Worm (Caenorhabditis elegans) whole organism, young adult: ENCODE results near the gene C06E2.2.
A peak's percentile ranks its signal among the peaks of the same experiment; 100 is the strongest.

Experiments used
- B0261.1 ChIP-seq: sonication (generic microtip); optimal IDR thresholded peaks from 2 replicates; lab custom pipeline; 2016; ENCODE audit warnings: mild to moderate bottlenecking, missing genetic modification characterization, moderate library complexity, missing compliant biosample characterization
- B0336.3 ChIP-seq: fragments of 200-800 bp; sonication (Bioruptor generic); IDR thresholded peaks from 2 replicates; pipeline ENCODE4 v1.3.6; 2022; ENCODE audit warnings: missing genetic modification characterization, missing compliant biosample characterization
- C06A6.2 ChIP-seq: fragments of 200-800 bp; sonication (Bioruptor generic); conservative IDR thresholded peaks from 2 replicates; pipeline ENCODE4 v1.3.6; 2022; ENCODE audit warnings: missing genetic modification characterization, missing compliant biosample characterization
- D2030.7 ChIP-seq: fragments of 200-800 bp; sonication (Bioruptor generic); IDR thresholded peaks from 2 replicates; pipeline ENCODE4 v1.3.6; 2022; ENCODE audit warnings: missing genetic modification reagents, missing genetic modification characterization, missing compliant biosample characterization
- F23B12.7 ChIP-seq: sonication (generic microtip); optimal IDR thresholded peaks from 2 replicates; lab custom pipeline; 2017; ENCODE audit warnings: missing genetic modification characterization, mild to moderate bottlenecking, missing compliant biosample characterization, antibody characterized with exemption, moderate library complexity; ENCODE audit not compliant: insufficient read depth
- F55B11.4 ChIP-seq: sonication (generic microtip); optimal IDR thresholded peaks from 2 replicates; lab custom pipeline; 2016; ENCODE audit warnings: missing compliant biosample characterization, missing genetic modification characterization, borderline replicate concordance; ENCODE audit not compliant: insufficient read depth
- K12H6.12 ChIP-seq: fragments of 200-800 bp; sonication (Bioruptor generic); optimal IDR thresholded peaks from 2 replicates; lab custom pipeline; 2018; ENCODE audit warnings: mild to moderate bottlenecking, missing genetic modification characterization, missing compliant biosample characterization
- T07F8.4 ChIP-seq: sonication (generic microtip); optimal IDR thresholded peaks from 2 replicates; lab custom pipeline; 2016; ENCODE audit warnings: mild to moderate bottlenecking, missing genetic modification characterization, moderate library complexity, missing compliant biosample characterization
- ZK185.1 ChIP-seq: sonication (generic microtip); optimal IDR thresholded peaks from 2 replicates; lab custom pipeline; 2016; ENCODE audit warnings: mild to moderate bottlenecking, missing genetic modification characterization, missing compliant biosample characterization; ENCODE audit not compliant: poor library complexity, severe bottlenecking
- ama-1 ChIP-seq, 3 experiments: fragments of 150-350 bp in 1 of 3; sonication (generic microtip) in 2 of 3; optimal IDR thresholded peaks; 2 replicates each; lab custom pipeline; 2014 to 2018; ENCODE audit warnings: missing biosample characterization in 2 of 3, missing genetic modification characterization in 2 of 3, missing genetic modification reagents in 2 of 3
- ccch-3 ChIP-seq: fragments of 200-800 bp; sonication (Bioruptor generic); optimal IDR thresholded peaks from 2 replicates; lab custom pipeline; 2018; ENCODE audit warnings: mild to moderate bottlenecking, missing genetic modification characterization, missing compliant biosample characterization
- cebp-1 ChIP-seq, 2 experiments: fragments of 200-800 bp in 1 of 2; sonication (Bioruptor generic) in 1 of 2; sonication (generic microtip) in 1 of 2; IDR thresholded peaks in 1 of 2; optimal IDR thresholded peaks in 1 of 2; 2 replicates each; pipeline versions ENCODE4 v1.3.6 to Lab custom; 2017 to 2022; ENCODE audit warnings: missing compliant biosample characterization in 2 of 2, missing genetic modification characterization in 2 of 2, mild to moderate bottlenecking in 1 of 2, missing genetic modification reagents in 1 of 2, moderate library complexity in 1 of 2
- ceh-40 ChIP-seq: fragments of 200-800 bp; sonication (Bioruptor generic); IDR thresholded peaks from 2 replicates; pipeline ENCODE4 v1.3.6; 2022; ENCODE audit warnings: missing genetic modification characterization, missing compliant biosample characterization
- die-1 ChIP-seq: sonication (generic microtip); optimal IDR thresholded peaks from 2 replicates; lab custom pipeline; 2016; ENCODE audit warnings: missing genotype, mild to moderate bottlenecking, missing genetic modification characterization, missing compliant biosample characterization
- dpl-1 ChIP-seq: fragments of 150-350 bp; optimal IDR thresholded peaks from 2 replicates; lab custom pipeline; 2014; ENCODE audit warnings: missing biosample characterization, missing genetic modification reagents, missing genetic modification characterization
- egl-44 ChIP-seq: fragments of 200-800 bp; sonication (Bioruptor generic); IDR thresholded peaks from 2 replicates; pipeline ENCODE4 v1.3.6; 2022; ENCODE audit warnings: missing genetic modification reagents, missing genetic modification characterization, missing compliant biosample characterization
- gei-17 ChIP-seq: fragments of 200-800 bp; sonication (Bioruptor generic); optimal IDR thresholded peaks from 2 replicates; lab custom pipeline; 2018; ENCODE audit warnings: mild to moderate bottlenecking, missing genetic modification characterization, missing compliant biosample characterization
- him-1 ChIP-seq: sonication (generic microtip); optimal IDR thresholded peaks from 2 replicates; lab custom pipeline; 2016; ENCODE audit warnings: missing genotype, missing genetic modification reagents, missing genetic modification characterization, missing compliant biosample characterization
- hmg-1.2 ChIP-seq: fragments of 200-800 bp; sonication (Bioruptor generic); IDR thresholded peaks from 2 replicates; pipeline ENCODE4 v1.3.6; 2022; ENCODE audit warnings: missing genetic modification reagents, missing genetic modification characterization, missing compliant biosample characterization
- hmg-20 ChIP-seq: fragments of 200-800 bp; sonication (Bioruptor generic); IDR thresholded peaks from 2 replicates; pipeline ENCODE4 v1.3.6; 2022; ENCODE audit warnings: missing genetic modification reagents, missing genetic modification characterization, missing compliant biosample characterization
- hrde-1 ChIP-seq: sonication (generic microtip); optimal IDR thresholded peaks from 2 replicates; lab custom pipeline; 2016; ENCODE audit warnings: missing genetic modification characterization, mild to moderate bottlenecking, missing compliant biosample characterization, moderate library complexity, missing genotype, missing genetic modification reagents, borderline replicate concordance
- let-607 ChIP-seq, 2 experiments: fragments of 200-800 bp in 1 of 2; sonication (Bioruptor generic) in 1 of 2; sonication (generic microtip) in 1 of 2; optimal IDR thresholded peaks; 2 replicates each; lab custom pipeline; 2016 to 2018; ENCODE audit warnings: mild to moderate bottlenecking in 2 of 2, missing compliant biosample characterization in 2 of 2, missing genetic modification characterization in 2 of 2, moderate library complexity in 2 of 2, missing genotype in 1 of 2
- lin-26 ChIP-seq: fragments of 200-800 bp; sonication (Bioruptor generic); IDR thresholded peaks from 2 replicates; pipeline ENCODE4 v1.3.6; 2022; ENCODE audit warnings: missing genetic modification reagents, missing genetic modification characterization, missing compliant biosample characterization
- lin-35 ChIP-seq, 3 experiments: fragments of 150-350 bp in 2 of 3; sonication (generic microtip) in 1 of 3; optimal IDR thresholded peaks; 2 replicates each; lab custom pipeline; 2014 to 2018; ENCODE audit warnings: missing biosample characterization in 3 of 3, missing genetic modification characterization in 3 of 3, missing genetic modification reagents in 3 of 3
- lin-54 ChIP-seq: fragments of 200-800 bp; sonication (Bioruptor generic); optimal IDR thresholded peaks from 2 replicates; lab custom pipeline; 2018; ENCODE audit warnings: mild to moderate bottlenecking, missing genetic modification characterization, missing compliant biosample characterization
- madf-10 ChIP-seq: sonication (generic microtip); optimal IDR thresholded peaks from 2 replicates; lab custom pipeline; 2016; ENCODE audit warnings: mild to moderate bottlenecking, missing genetic modification characterization, missing compliant biosample characterization
- nfya-2 ChIP-seq: fragments of 200-800 bp; sonication (Bioruptor generic); IDR thresholded peaks from 2 replicates; pipeline ENCODE4 v1.3.6; 2022; ENCODE audit warnings: missing genetic modification reagents, missing genetic modification characterization, missing compliant biosample characterization
- nhr-120 ChIP-seq: fragments of 200-800 bp; sonication (Bioruptor generic); IDR thresholded peaks from 2 replicates; pipeline ENCODE4 v1.3.6; 2022; ENCODE audit warnings: missing genetic modification characterization, missing compliant biosample characterization
- nhr-90 ChIP-seq: sonication (generic microtip); optimal IDR thresholded peaks from 2 replicates; lab custom pipeline; 2016; ENCODE audit warnings: missing genotype, mild to moderate bottlenecking, missing genetic modification characterization, missing compliant biosample characterization
- pbrm-1 ChIP-seq: fragments of 200-800 bp; sonication (Bioruptor generic); IDR thresholded peaks from 2 replicates; pipeline ENCODE4 v1.3.6; 2022; ENCODE audit warnings: missing genetic modification reagents, missing genetic modification characterization, missing compliant biosample characterization
- pha-4 ChIP-seq: fragments of 150-350 bp; sonication (generic microtip); optimal IDR thresholded peaks from 2 replicates; lab custom pipeline; 2014; ENCODE audit warnings: missing biosample characterization, missing genetic modification reagents, missing genetic modification characterization
- rpc-1 ChIP-seq, 2 experiments: fragments of 150-350 bp in 1 of 2; sonication (generic microtip) in 1 of 2; optimal IDR thresholded peaks; 2 replicates each; lab custom pipeline; 2014 to 2018; ENCODE audit warnings: missing biosample characterization in 1 of 2, missing genetic modification characterization in 1 of 2, missing genetic modification reagents in 1 of 2, missing genotype in 1 of 2
- sdz-38 ChIP-seq: sonication (generic microtip); optimal IDR thresholded peaks from 2 replicates; lab custom pipeline; 2016; ENCODE audit warnings: missing genotype, missing genetic modification characterization, missing compliant biosample characterization
- snpc-1.1 ChIP-seq: sonication (generic microtip); optimal IDR thresholded peaks from 2 replicates; lab custom pipeline; 2017; ENCODE audit warnings: missing genetic modification characterization, mild to moderate bottlenecking, missing compliant biosample characterization, antibody characterized with exemption, moderate library complexity, missing genotype, missing genetic modification reagents; ENCODE audit not compliant: insufficient read depth
- snpc-1.3 ChIP-seq: sonication (generic microtip); optimal IDR thresholded peaks from 2 replicates; lab custom pipeline; 2017; ENCODE audit warnings: missing genetic modification characterization, mild to moderate bottlenecking, missing compliant biosample characterization, antibody characterized with exemption, moderate library complexity, missing genotype, missing genetic modification reagents; ENCODE audit not compliant: insufficient read depth
- snpc-4 ChIP-seq, 5 experiments: fragments of 150-350 bp in 1 of 5; sonication (generic microtip) in 4 of 5; optimal IDR thresholded peaks; 2 replicates each; lab custom pipeline; 2014 to 2018; ENCODE audit warnings: missing genetic modification characterization in 5 of 5, missing biosample characterization in 3 of 5, antibody characterized with exemption in 2 of 5, mild to moderate bottlenecking in 2 of 5, missing compliant biosample characterization in 2 of 5, missing genotype in 2 of 5, moderate library complexity in 2 of 5, missing genetic modification reagents in 1 of 5
- tbp1 ChIP-seq: fragments of 200-800 bp; sonication (Bioruptor generic); optimal IDR thresholded peaks from 2 replicates; lab custom pipeline; 2018; ENCODE audit warnings: mild to moderate bottlenecking, missing genetic modification characterization, missing compliant biosample characterization
- tlf-1 ChIP-seq: fragments of 200-800 bp; sonication (Bioruptor generic); optimal IDR thresholded peaks from 2 replicates; lab custom pipeline; 2018; ENCODE audit warnings: mild to moderate bottlenecking, missing genetic modification characterization, missing compliant biosample characterization
- zim-3 ChIP-seq: sonication (generic microtip); optimal IDR thresholded peaks from 2 replicates; lab custom pipeline; 2017; ENCODE audit warnings: mild to moderate bottlenecking, missing genetic modification characterization, moderate library complexity, missing compliant biosample characterization
- ztf-18 ChIP-seq: sonication (generic microtip); optimal IDR thresholded peaks from 2 replicates; lab custom pipeline; 2016; ENCODE audit warnings: missing genotype, mild to moderate bottlenecking, missing genetic modification characterization, missing compliant biosample characterization
- ztf-25 ChIP-seq: fragments of 200-800 bp; sonication (Bioruptor generic); IDR thresholded peaks from 2 replicates; pipeline ENCODE4 v1.3.6; 2022; ENCODE audit warnings: missing genetic modification reagents, missing genetic modification characterization, missing compliant biosample characterization

C06E2.2 gene

DNA sequence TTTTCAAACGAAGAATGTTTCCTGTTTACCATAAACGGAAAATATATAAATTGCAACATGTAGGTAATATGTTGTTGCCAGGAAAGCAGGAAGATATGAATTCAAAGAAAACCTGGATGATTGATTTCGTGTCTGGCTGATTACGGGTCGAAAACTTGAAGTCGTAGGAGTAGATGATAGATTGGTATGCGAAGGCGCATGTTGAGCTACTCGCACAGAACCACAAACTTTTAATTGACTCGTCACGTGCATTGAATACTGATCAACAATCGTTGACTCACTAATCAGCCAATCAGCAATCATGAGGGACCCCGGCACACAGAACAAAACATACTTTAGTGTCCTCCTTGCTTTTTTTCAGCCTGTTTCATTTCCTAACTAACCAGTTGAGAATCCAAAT, 41.8 kb downstream of the C06E2.2 start:
- TF ChIP-seq F55B11.4, result no peak
- TF ChIP-seq lin-54 (GFP tag; lab: Kevin White, UChicago), result no peak
- TF ChIP-seq T07F8.4 (tag; lab: Kevin White, UChicago), result no peak
- TF ChIP-seq lin-35 (GFP tag; optimal IDR thresholded peaks at IDR 0.05; lab: Kevin White, UChicago), result no peak
- TF ChIP-seq hrde-1 (tag; lab: Kevin White, UChicago), result no peak
- TF ChIP-seq dpl-1 (GFP tag; lab: Kevin White, UChicago), result no peak
- no peak for TF ChIP-seq let-607 (tag; optimal IDR thresholded peaks at IDR 0.05; lab: Kevin White, UChicago)
- no peak for TF ChIP-seq nfya-2 (GFP tag; lab: Robert Waterston, UW)
- TF ChIP-seq nhr-120 (GFP tag; lab: Robert Waterston, UW), result no peak
- TF ChIP-seq F23B12.7 (tag; lab: Kevin White, UChicago), result no peak
- TF ChIP-seq, all 124 proteins: peak for 0

- TF ChIP-seq K12H6.12 (tag; lab: Kevin White, UChicago) (no peak), snpc-1.3 (tag; lab: Kevin White, UChicago) (peak; percentile 27), B0261.1 (tag; lab: Kevin White, UChicago) (peak; percentile 83), snpc-1.1 (tag; lab: Kevin White, UChicago) (no peak), F23B12.7 (tag; lab: Kevin White, UChicago) (peak; percentile 4), ceh-40 (GFP tag; lab: Robert Waterston, UW) (no peak), nhr-90 (tag; lab: Kevin White, UChicago) (peak; percentile 49), tlf-1 (GFP tag; lab: Kevin White, UChicago) (peak; percentile 25), zim-3 (no peak), gei-17 (GFP tag; lab: Kevin White, UChicago) (no peak), die-1 (tag; lab: Kevin White, UChicago) (peak; percentile 60), ztf-25 (GFP tag; lab: Robert Waterston, UW) (peak; percentile 83; the same call in 1 of the 2 replicates), hmg-20 (GFP tag; lab: Robert Waterston, UW) (0 out of 2 replicates have a peak, but pooled peaks have one; percentile 26), pha-4 (tag; lab: Kevin White, UChicago) (no peak), C06A6.2 (GFP tag; lab: Robert Waterston, UW) (no peak), lin-26 (peak; percentile 90), B0336.3 (GFP tag; lab: Robert Waterston, UW) (no peak), D2030.7 (GFP tag; lab: Robert Waterston, UW) (peak; percentile 50), tbp1 (peak; percentile 91), ccch-3 (GFP tag; lab: Kevin White, UChicago) (no peak), snpc-4 (GFP tag; optimal IDR thresholded peaks at IDR 0.05; lab: Kevin White, UChicago) (peak; percentile 44), snpc-4 (tag; optimal IDR thresholded peaks at IDR 0.05; lab: Kevin White, UChicago) (no peak), rpc-1 (optimal IDR thresholded peaks at IDR 0.05; lab: Kevin White, UChicago) (peak; percentile 68), rpc-1 (tag; optimal IDR thresholded peaks at IDR 0.05; lab: Kevin White, UChicago) (peak; percentile 90), cebp-1 (GFP tag; IDR thresholded peaks at IDR 0.05; lab: Robert Waterston, UW) (0 out of 2 replicates have a peak, but pooled peaks have one; percentile 27), cebp-1 (tag; optimal IDR thresholded peaks at IDR 0.05; lab: Kevin White, UChicago) (no peak), ZK185.1 (tag; lab: Kevin White, UChicago) (peak; percentile 3), ama-1 (optimal IDR thresholded peaks at IDR 0.05; lab: Kevin White, UChicago) (no peak), ama-1 (GFP tag; optimal IDR thresholded peaks at IDR 0.05; lab: Kevin White, UChicago) (peak in 1 of 2 experiments; percentile 72), hmg-1.2 (GFP tag; lab: Robert Waterston, UW) (peak; percentile 58; the same call in 1 of the 2 replicates), him-1 (tag; lab: Kevin White, UChicago) (peak; percentile 50), egl-44 (GFP tag; lab: Robert Waterston, UW) (peak; percentile 38; the same call in 1 of the 2 replicates), madf-10 (tag; lab: Kevin White, UChicago) (peak; percentile 27), ztf-18 (peak; percentile 40), pbrm-1 (GFP tag; lab: Robert Waterston, UW) (peak; percentile 66), sdz-38 (tag; lab: Kevin White, UChicago) (no peak)
Measured at ce11 chrX:8925443-8925842, 46.0 kb downstream of the C06E2.2 start.
